Fruit fly (Drosophila melanogaster): ENCODE data around the gene CG13723.

- no peak for TF ChIP-seq usp (GFP tag; optimal IDR thresholded peaks at IDR 0.05)
- no peak for TF ChIP-seq pan (optimal IDR thresholded peaks at IDR 0.05)
- TF ChIP-seq pan (GFP tag; optimal IDR thresholded peaks at IDR 0.05 in 1 of 2, IDR thresholded peaks at IDR 0.05 in 1 of 2) = no peak
- no peak for TF ChIP-seq trem (tag; optimal IDR thresholded peaks at IDR 0.05)
- no peak for TF ChIP-seq eyg (GFP tag; optimal IDR thresholded peaks at IDR 0.05)
- no peak for TF ChIP-seq CG4328 (GFP tag; optimal IDR thresholded peaks at IDR 0.05)
- TF ChIP-seq dmrt99B (tag; optimal IDR thresholded peaks at IDR 0.05) = no peak
- no peak for TF ChIP-seq CG1792 (GFP tag; optimal IDR thresholded peaks at IDR 0.05)
- TF ChIP-seq CG18476 (GFP tag; optimal IDR thresholded peaks at IDR 0.05) = no peak
These were observed 18.6 kb upstream of the CG13723 start for dm6 chr3L:17245594-17245993.
